Fruit fly (Drosophila melanogaster): ENCODE measurements around the gene Trs20.

DNA sequence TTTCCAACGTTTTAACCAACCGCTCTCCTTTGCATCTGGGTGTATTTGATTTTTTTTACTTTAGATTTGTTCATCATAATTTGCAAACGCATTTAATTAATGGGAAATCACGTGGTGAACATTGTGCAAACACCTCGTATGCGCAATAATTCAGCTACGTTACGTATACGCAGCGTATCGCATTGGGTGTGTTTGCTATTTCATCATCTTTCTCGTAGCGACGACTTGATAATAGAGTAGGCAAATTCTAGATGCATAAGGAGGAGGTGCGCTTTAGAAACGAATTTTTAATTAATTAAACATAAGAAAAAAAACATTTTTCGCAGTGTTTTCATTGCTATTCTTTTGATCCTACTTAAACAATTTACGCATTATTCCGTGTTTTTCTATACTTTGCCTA lies 22.2 kb upstream of the Trs20 start:
- TF ChIP-seq psq (GFP tag; optimal IDR thresholded peaks at IDR 0.05) (no peak), h (GFP tag; optimal IDR thresholded peaks at IDR 0.05) (no peak), br (GFP tag; optimal IDR thresholded peaks at IDR 0.05) (no peak), Hr78 (GFP tag; optimal IDR thresholded peaks at IDR 0.05) (no peak)

Data from whole organism, wandering third instar larva.